Fruit fly (Drosophila melanogaster) Kc167 (cell line): ENCODE data around the gene CG10730.

ENCODE experiments used
- Myc ChIP-seq: fragments of >200 bp; optimal IDR thresholded peaks from 2 replicates; lab custom pipeline; 2017; ENCODE audit warnings: missing external identifiers
- Sin3A ChIP-seq: fragments of >200 bp; optimal IDR thresholded peaks from 2 replicates; lab custom pipeline; 2018; ENCODE audit warnings: missing external identifiers
- h ChIP-seq: fragments of >200 bp; optimal IDR thresholded peaks from 3 replicates; lab custom pipeline; 2018; ENCODE audit warnings: missing external identifiers
- insv ChIP-seq: fragments of >200 bp; optimal IDR thresholded peaks from 3 replicates; lab custom pipeline; 2018; ENCODE audit warnings: missing external identifiers
- psq ChIP-seq: fragments of >200 bp; optimal IDR thresholded peaks from 2 replicates; lab custom pipeline; 2017; ENCODE audit warnings: missing external identifiers
- ttk ChIP-seq: sonication (Bioruptor generic); optimal IDR thresholded peaks from 2 replicates; lab custom pipeline; 2017; ENCODE audit warnings: missing external identifiers

DNA sequence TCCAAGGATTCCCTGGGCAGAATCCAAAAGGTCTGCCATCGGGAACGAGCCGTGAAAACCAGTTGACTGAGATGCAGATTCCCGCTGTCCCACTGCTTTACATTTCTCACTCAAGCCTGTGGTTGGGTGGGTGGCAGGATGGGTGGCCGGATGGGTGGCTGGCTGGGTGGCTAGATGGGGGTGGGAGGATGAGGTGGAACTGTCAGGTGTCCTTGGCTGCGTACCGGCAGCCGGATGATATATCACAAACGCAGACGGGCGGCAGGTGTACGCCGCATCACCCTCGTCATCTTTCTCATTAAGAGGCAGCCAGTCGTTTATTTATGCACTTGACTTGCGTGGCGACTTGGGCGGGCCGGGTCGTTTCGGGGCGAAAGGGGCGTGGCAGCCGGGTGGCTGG is 51.9 kb downstream of the CG10730 start:
- TF ChIP-seq Myc (lab: Kevin White, UChicago) (no peak), psq (lab: Kevin White, UChicago) (no peak), h (no peak), Sin3A (lab: Kevin White, UChicago) (no peak), ttk (lab: Kevin White, UChicago) (no peak), insv (lab: Kevin White, UChicago) (no peak)
